Worm (Caenorhabditis elegans) whole organism, late embryonic: ENCODE results near the gene C25F9.9.

ENCODE experiments used
- ceh-45 ChIP-seq: fragments of 200-800 bp; sonication (Bioruptor generic); IDR thresholded peaks from 2 replicates; pipeline ENCODE4 v1.3.6; 2022; ENCODE audit warnings: missing genetic modification reagents, missing genetic modification characterization, missing compliant biosample characterization
- mec-3 ChIP-seq: sonication (generic microtip); optimal IDR thresholded peaks from 2 replicates; lab custom pipeline; 2016; ENCODE audit warnings: borderline replicate concordance, missing genetic modification characterization, missing compliant biosample characterization
- pha-4 ChIP-seq: fragments of 150-350 bp; optimal IDR thresholded peaks from 2 replicates; lab custom pipeline; 2018; ENCODE audit warnings: missing biosample characterization, missing genetic modification reagents, missing genetic modification characterization
- sox-2 ChIP-seq: fragments of 200-800 bp; sonication (Bioruptor generic); IDR thresholded peaks from 2 replicates; pipeline ENCODE4 v1.3.6; 2022; ENCODE audit warnings: missing genetic modification reagents, missing genetic modification characterization, missing compliant biosample characterization

DNA sequence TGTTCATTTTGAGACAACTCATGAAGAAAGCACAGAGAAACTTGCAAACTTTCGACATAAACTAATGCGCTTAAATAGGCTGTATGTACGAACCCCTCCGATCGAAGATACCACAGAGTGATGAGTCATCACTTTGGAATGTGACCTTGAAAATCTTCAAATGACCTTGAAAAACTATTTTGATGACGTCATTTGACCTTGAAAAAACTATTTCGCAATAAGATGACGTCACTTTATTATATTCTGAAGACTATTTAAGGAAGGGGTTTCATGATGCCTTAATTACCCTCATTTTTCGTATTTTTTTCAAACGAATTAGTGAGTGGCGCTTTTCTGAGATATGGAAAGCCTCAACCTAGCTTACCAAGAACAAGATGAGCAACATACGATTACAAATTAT is 4.7 kb downstream of the C25F9.9 start, which contains the start of gene C25F9.2:
- TF ChIP-seq pha-4 (tag; lab: Kevin White, UChicago) (no peak), mec-3 (no peak), sox-2 (GFP tag; lab: Robert Waterston, UW) (no peak), ceh-45 (GFP tag; lab: Robert Waterston, UW) (no peak)
